Worm (Caenorhabditis elegans): Measurements from ENCODE around the gene hyls-1.

DNA sequence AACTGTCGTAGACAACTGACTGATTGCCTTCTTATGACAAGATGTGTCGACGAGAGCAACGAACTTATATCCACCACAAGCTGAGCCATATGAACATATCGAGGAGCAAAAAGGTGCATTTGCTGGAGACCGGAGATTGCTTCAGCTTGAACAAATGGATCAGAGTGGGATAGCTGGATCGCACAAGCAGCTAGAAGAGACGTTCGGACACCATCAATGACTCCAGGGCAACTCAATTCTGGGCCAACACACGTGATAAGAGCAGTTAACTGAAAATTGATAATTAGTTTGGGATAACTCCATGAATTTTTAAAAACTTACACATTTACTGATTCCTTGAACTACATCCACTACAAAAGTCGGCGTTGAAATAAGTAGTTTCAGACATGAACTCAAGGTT, 28.2 kb upstream of the hyls-1 start:
- no peak for TF ChIP-seq ces-1 (GFP tag; optimal IDR thresholded peaks at IDR 0.05)
- TF ChIP-seq unc-62 (GFP tag; optimal IDR thresholded peaks at IDR 0.05): no peak
- no peak for TF ChIP-seq nhr-237 (tag; optimal IDR thresholded peaks at IDR 0.05)
- TF ChIP-seq lin-14 (GFP tag; optimal IDR thresholded peaks at IDR 0.05): no peak
- no peak for TF ChIP-seq pqm-1 (tag; optimal IDR thresholded peaks at IDR 0.05)

Data from whole organism, L1 larva.